Fruit fly (Drosophila melanogaster) whole organism: Measurements from ENCODE around the gene fng.

ENCODE experiments used
- Dll ChIP-seq: fragments of >200 bp; optimal IDR thresholded peaks from 2 replicates; lab custom pipeline; 2017
- EcR ChIP-seq, 2 experiments: fragments of >200 bp; optimal IDR thresholded peaks; 2 replicates each; lab custom pipeline; 2017; ENCODE audit warnings: missing biosample characterization in 2 of 2, missing genetic modification characterization in 2 of 2, missing genetic modification reagents in 2 of 2
- pan ChIP-seq: fragments of >200 bp; optimal IDR thresholded peaks from 2 replicates; lab custom pipeline; 2017
- psq ChIP-seq: fragments of >200 bp; optimal IDR thresholded peaks from 2 replicates; lab custom pipeline; 2017

DNA sequence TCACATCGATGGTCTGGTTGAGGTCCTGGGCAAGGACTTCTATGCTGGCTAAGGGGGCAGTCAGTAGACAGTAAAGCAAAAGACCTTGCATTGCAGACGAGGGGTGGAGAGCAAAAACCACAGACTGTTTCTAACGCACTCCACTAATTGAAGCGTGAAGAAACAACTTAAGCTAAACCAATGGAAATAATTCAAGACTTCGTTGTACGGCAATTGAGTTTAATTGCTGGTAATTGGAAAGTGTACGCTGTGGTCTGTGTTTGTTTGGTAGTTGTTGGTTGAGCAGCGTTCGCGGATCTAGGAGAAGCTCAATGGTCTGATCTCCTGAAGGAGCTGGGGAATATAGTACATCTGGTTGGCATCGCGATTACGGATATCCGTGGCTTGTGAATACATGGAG, 13.1 kb upstream of the fng start, which contains the start of gene CG10587:
- no peak for TF ChIP-seq EcR (GFP tag; optimal IDR thresholded peaks at IDR 0.05; lab: Kevin White, UChicago)
- no peak for TF ChIP-seq Dll (lab: Kevin White, UChicago)
- no peak for TF ChIP-seq psq (lab: Kevin White, UChicago)
- no peak for TF ChIP-seq pan
